Fruit fly (Drosophila melanogaster): ENCODE results near the gene CG9399.

Gene CG9399

DNA sequence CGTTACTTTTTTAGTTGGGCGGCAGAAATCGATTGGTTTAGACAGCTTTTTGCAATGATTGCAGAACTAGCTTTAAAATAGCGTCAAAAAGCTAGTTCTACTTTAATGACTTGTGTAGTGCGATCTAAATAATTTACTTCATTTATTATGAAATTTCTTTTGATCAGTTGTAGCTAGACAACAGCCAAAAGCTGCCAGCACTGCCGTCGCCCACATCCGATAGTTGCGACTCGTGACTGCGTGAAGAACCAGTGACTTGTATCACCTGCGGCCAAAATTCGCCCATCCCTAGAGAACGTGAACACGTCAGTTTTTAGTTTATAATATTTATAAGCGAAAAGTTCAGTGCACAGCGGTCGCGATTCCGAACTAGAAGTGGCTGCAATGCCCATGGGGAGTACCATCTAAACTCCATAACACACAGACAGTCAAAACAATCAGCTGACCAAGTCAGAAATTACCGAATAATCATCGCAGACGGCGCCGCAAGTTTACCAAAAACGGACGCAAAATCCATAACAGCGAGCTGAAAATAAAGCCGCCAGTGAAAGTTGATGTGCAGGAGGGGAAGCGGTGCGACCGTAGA is 12.7 kb upstream of the CG9399 start, which contains the start of gene P58IPK (continued):
- TF ChIP-seq salr (GFP tag; optimal IDR thresholded peaks at IDR 0.05) (no peak), acj6 (GFP tag; optimal IDR thresholded peaks at IDR 0.05) (peak; percentile 37), CG11902 (GFP tag; optimal IDR thresholded peaks at IDR 0.05) (no peak), Hr39 (GFP tag; optimal IDR thresholded peaks at IDR 0.05) (peak; percentile 69), Smox (GFP tag; optimal IDR thresholded peaks at IDR 0.05) (no peak), CG3032 (tag; optimal IDR thresholded peaks at IDR 0.05) (peak; percentile 59), Gug (GFP tag; IDR thresholded peaks at IDR 0.05) (no peak), Eip93F (GFP tag; optimal IDR thresholded peaks at IDR 0.05) (peak; percentile 4), Hr4 (GFP tag; optimal IDR thresholded peaks at IDR 0.05) (peak; percentile 48), fd59A (GFP tag; optimal IDR thresholded peaks at IDR 0.05) (no peak), CG10669 (GFP tag; optimal IDR thresholded peaks at IDR 0.05) (no peak), Eip75B (GFP tag; optimal IDR thresholded peaks at IDR 0.05) (peak; percentile 69), dac (GFP tag; optimal IDR thresholded peaks at IDR 0.05) (no peak), Sox102F (GFP tag; optimal IDR thresholded peaks at IDR 0.05) (no peak), net (GFP tag; optimal IDR thresholded peaks at IDR 0.05) (peak; percentile 23), CG15336 (GFP tag; IDR thresholded peaks at IDR 0.05) (peak; percentile 10; the same call in 1 of the 2 replicates), OdsH (GFP tag; optimal IDR thresholded peaks at IDR 0.05) (peak; percentile 19), CG16779 (tag; optimal IDR thresholded peaks at IDR 0.05) (no peak), pdm3 (GFP tag; optimal IDR thresholded peaks at IDR 0.05) (peak; percentile 62), Sox15 (GFP tag; optimal IDR thresholded peaks at IDR 0.05) (no peak), CG6808 (GFP tag; optimal IDR thresholded peaks at IDR 0.05) (no peak)

DNA sequence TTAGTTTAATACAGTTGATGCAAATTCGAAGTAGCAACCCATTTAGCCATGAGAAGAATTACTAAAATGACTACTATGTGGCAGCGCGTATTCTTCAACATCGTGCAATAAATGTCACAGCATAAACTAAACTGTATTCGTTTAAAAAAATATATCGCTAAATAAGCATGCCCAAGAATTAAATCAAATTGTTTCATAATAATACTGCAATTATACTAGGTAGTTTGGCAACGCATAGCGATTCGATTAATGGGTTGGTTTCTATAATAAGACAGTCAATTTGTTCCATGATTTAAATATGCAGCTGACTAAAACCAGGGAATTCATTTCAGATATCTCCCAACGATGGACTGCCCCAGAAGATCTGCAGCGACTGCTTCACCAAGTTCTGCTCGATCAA is 9.1 kb upstream of the CG9399 start, which contains the start of gene CG33654:
Gene CG33654, minus strand, starts transcription at position 101 of the 400 bp plus-strand sequence.
- TF ChIP-seq lz (GFP tag; optimal IDR thresholded peaks at IDR 0.05) (no peak), net (GFP tag; optimal IDR thresholded peaks at IDR 0.05) (no peak), cyc (GFP tag; optimal IDR thresholded peaks at IDR 0.05) (no peak), Blimp-1 (GFP tag; optimal IDR thresholded peaks at IDR 0.05) (no peak), CG11294 (GFP tag; IDR thresholded peaks at IDR 0.05) (no peak), Lpt (GFP tag; optimal IDR thresholded peaks at IDR 0.05) (no peak), CG34406 (GFP tag; optimal IDR thresholded peaks at IDR 0.05) (no peak), Hr4 (GFP tag; optimal IDR thresholded peaks at IDR 0.05) (no peak), ss (GFP tag; optimal IDR thresholded peaks at IDR 0.05) (no peak), esn (GFP tag; optimal IDR thresholded peaks at IDR 0.05) (no peak), Sox102F (GFP tag; optimal IDR thresholded peaks at IDR 0.05) (no peak), fkh (GFP tag; optimal IDR thresholded peaks at IDR 0.05) (no peak), Ets21C (GFP tag; optimal IDR thresholded peaks at IDR 0.05) (no peak), achi (GFP tag; optimal IDR thresholded peaks at IDR 0.05) (no peak)

DNA sequence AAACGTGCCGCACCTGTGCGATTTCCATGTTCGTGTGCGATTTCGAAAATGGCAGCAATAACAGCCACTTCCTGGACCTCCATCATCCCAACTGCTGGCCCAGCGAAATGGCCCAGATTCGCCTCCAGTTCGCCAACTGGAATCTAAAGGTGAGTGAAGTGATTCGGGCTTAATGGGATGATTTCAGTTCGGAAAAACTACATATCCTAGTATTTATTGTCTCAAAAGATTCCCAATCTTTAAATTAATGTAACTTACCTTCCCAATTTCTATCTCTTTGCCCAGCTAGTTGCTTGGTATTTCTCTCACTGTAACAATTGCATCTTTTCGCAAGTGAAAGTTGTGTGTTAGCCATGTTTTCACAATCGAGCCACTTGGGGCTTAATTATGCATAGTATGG is 8.0 kb upstream of the CG9399 start:
- TF ChIP-seq Sox14 (GFP tag; optimal IDR thresholded peaks at IDR 0.05), result no peak
- peak; percentile 52 for TF ChIP-seq Eip78C (GFP tag)
- TF ChIP-seq Hr4 (GFP tag; optimal IDR thresholded peaks at IDR 0.05), result peak; percentile 74
- no peak for TF ChIP-seq CG6276 (GFP tag; optimal IDR thresholded peaks at IDR 0.05)
- TF ChIP-seq CG15336 (GFP tag; IDR thresholded peaks at IDR 0.05), result peak; percentile 42; the same call in 1 of the 2 replicates
- TF ChIP-seq CG8119 (GFP tag; IDR thresholded peaks at IDR 0.05), result 0 out of 3 replicates have a peak, but pooled peaks have one; percentile 43
- peak; percentile 65 for TF ChIP-seq CG32006 (GFP tag; optimal IDR thresholded peaks at IDR 0.05)

Data from whole organism, prepupa.